Fruit fly (Drosophila melanogaster): ENCODE results near the gene CG13386.

- no peak for TF ChIP-seq EcR (GFP tag; optimal IDR thresholded peaks at IDR 0.05)
- no peak for TF ChIP-seq CG8478 (optimal IDR thresholded peaks at IDR 0.05)
Observed at dm6 chr2L:8418113-8418885, 19.5 kb downstream of the CG13386 start.

Data from whole organism.